Worm (Caenorhabditis elegans): Measurements from ENCODE around the gene srbc-20.

DNA sequence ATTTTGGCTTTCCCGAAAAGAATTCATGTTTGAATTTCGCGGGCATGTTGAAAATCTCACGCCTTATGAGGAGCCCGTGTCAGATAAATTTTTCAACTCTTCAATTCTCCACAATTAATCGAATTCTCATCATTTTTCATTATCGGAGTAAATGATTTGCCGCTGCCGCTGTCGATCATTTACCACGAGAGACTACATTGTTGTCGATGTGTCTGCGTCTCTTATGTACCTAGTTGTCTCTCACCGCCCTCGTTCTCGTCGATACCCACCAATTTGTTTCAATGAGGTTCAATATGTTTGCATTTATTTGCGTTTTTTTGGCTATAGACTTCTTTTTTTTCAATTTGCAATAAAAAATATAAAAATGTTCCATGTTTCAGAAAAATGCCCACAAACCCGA is 45.2 kb downstream of the srbc-20 start, which contains the start of gene nhr-13:
- TF ChIP-seq unc-39 (tag; optimal IDR thresholded peaks at IDR 0.05) (no peak), nhr-77 (tag; optimal IDR thresholded peaks at IDR 0.05) (no peak), nhr-12 (tag; optimal IDR thresholded peaks at IDR 0.05) (no peak), aly-2 (tag; optimal IDR thresholded peaks at IDR 0.05) (no peak), nhr-23 (tag; optimal IDR thresholded peaks at IDR 0.05) (no peak), snpc-4 (tag; optimal IDR thresholded peaks at IDR 0.05) (no peak), ceh-82 (tag; optimal IDR thresholded peaks at IDR 0.05) (no peak), nhr-237 (tag; optimal IDR thresholded peaks at IDR 0.05) (no peak), mdl-1 (tag; optimal IDR thresholded peaks at IDR 0.05) (no peak), pha-4 (tag; optimal IDR thresholded peaks at IDR 0.05) (peak; percentile 9), unc-62 (GFP tag; optimal IDR thresholded peaks at IDR 0.05) (no peak), daf-12 (tag; optimal IDR thresholded peaks at IDR 0.05) (no peak), skn-1 (tag; optimal IDR thresholded peaks at IDR 0.05) (peak; percentile 14)
